Worm (Caenorhabditis elegans) whole organism, late embryonic: ENCODE measurements around the gene D1054.9.

Experiments
- Y22D7AL.16 ChIP-seq: sonication (generic microtip); optimal IDR thresholded peaks from 2 replicates; lab custom pipeline; 2016; ENCODE audit warnings: missing genetic modification characterization, missing compliant biosample characterization
- ama-1 ChIP-seq: fragments of 150-350 bp; optimal IDR thresholded peaks from 2 replicates; lab custom pipeline; 2014
- ets-4 ChIP-seq: sonication (generic microtip); optimal IDR thresholded peaks from 2 replicates; lab custom pipeline; 2016; ENCODE audit warnings: missing genetic modification characterization, missing compliant biosample characterization
- fkh-10 ChIP-seq: fragments of 150-350 bp; optimal IDR thresholded peaks from 2 replicates; lab custom pipeline; 2014; ENCODE audit warnings: missing biosample characterization, missing genetic modification reagents, missing genetic modification characterization
- hlh-8 ChIP-seq: sonication (generic microtip); optimal IDR thresholded peaks from 2 replicates; lab custom pipeline; 2016; ENCODE audit warnings: missing genotype, missing genetic modification characterization, missing compliant biosample characterization
- nhr-232 ChIP-seq: sonication (generic microtip); optimal IDR thresholded peaks from 2 replicates; lab custom pipeline; 2016; ENCODE audit warnings: missing genetic modification characterization, missing compliant biosample characterization
- pha-4 ChIP-seq: fragments of 150-350 bp; optimal IDR thresholded peaks from 2 replicates; lab custom pipeline; 2018; ENCODE audit warnings: missing biosample characterization, missing genetic modification reagents, missing genetic modification characterization
- ref-2 ChIP-seq: sonication (generic microtip); optimal IDR thresholded peaks from 2 replicates; lab custom pipeline; 2016; ENCODE audit warnings: missing genetic modification characterization, missing compliant biosample characterization

ce11 chrV:10798090-10798489 is 7.2 kb upstream of the D1054.9 start, which contains the start of gene srh-184:
- TF ChIP-seq ama-1 (lab: Kevin White, UChicago) (no peak), nhr-232 (tag; lab: Kevin White, UChicago) (no peak), ets-4 (tag; lab: Kevin White, UChicago) (no peak), fkh-10 (GFP tag; lab: Kevin White, UChicago) (no peak), hlh-8 (tag; lab: Kevin White, UChicago) (no peak), ref-2 (tag; lab: Kevin White, UChicago) (no peak), Y22D7AL.16 (tag; lab: Kevin White, UChicago) (no peak), pha-4 (no peak)
